Fruit fly (Drosophila melanogaster) whole organism, pupa: Measurements from ENCODE around the gene RabX4.
A peak's percentile ranks its signal among the peaks of the same experiment; 100 is the strongest.

Experiments used
- CG10348 ChIP-seq: fragments of 200-800 bp; sonication (Bioruptor generic); IDR thresholded peaks from 2 replicates; pipeline ENCODE4 v1.3.6; 2022; ENCODE audit warnings: missing biosample characterization, missing genetic modification characterization
- CG12605 ChIP-seq: fragments of 200-800 bp; sonication (Bioruptor generic); IDR thresholded peaks from 2 replicates; pipeline ENCODE4 v1.3.6; 2022; ENCODE audit warnings: missing biosample characterization, missing genetic modification characterization
- CG13204 ChIP-seq: fragments of 200-800 bp; sonication (Bioruptor generic); optimal IDR thresholded peaks from 2 replicates; lab custom pipeline; 2018; ENCODE audit warnings: missing biosample characterization, mild to moderate bottlenecking, missing genetic modification characterization, moderate library complexity
- CG14655 ChIP-seq: fragments of 200-800 bp; sonication (Bioruptor generic); optimal IDR thresholded peaks from 3 replicates; lab custom pipeline; 2017; ENCODE audit warnings: mild to moderate bottlenecking, missing biosample characterization, missing genetic modification reagents, missing genetic modification characterization
- CG15710 ChIP-seq: fragments of 200-800 bp; sonication (Bioruptor generic); optimal IDR thresholded peaks from 2 replicates; lab custom pipeline; 2018; ENCODE audit warnings: missing biosample characterization, mild to moderate bottlenecking, missing genetic modification characterization, moderate library complexity
- CG17806 ChIP-seq: fragments of 200-800 bp; sonication (Bioruptor generic); optimal IDR thresholded peaks from 2 replicates; lab custom pipeline; 2018; ENCODE audit warnings: missing biosample characterization, mild to moderate bottlenecking, missing genetic modification characterization, moderate library complexity
- CG32121 ChIP-seq: fragments of 200-800 bp; sonication (Bioruptor generic); IDR thresholded peaks from 2 replicates; pipeline ENCODE4 v1.3.6; 2022; ENCODE audit warnings: missing biosample characterization, missing genetic modification characterization
- CG34367 ChIP-seq: fragments of 200-800 bp; sonication (Bioruptor generic); optimal IDR thresholded peaks from 2 replicates; lab custom pipeline; 2018; ENCODE audit warnings: missing biosample characterization, mild to moderate bottlenecking, missing genetic modification characterization
- CG4496 ChIP-seq: fragments of 200-800 bp; sonication (Bioruptor generic); IDR thresholded peaks from 3 replicates; pipeline ENCODE4 v1.3.6; 2022; ENCODE audit warnings: missing biosample characterization, missing genetic modification characterization
- CG8159 ChIP-seq: fragments of 200-800 bp; sonication (Bioruptor generic); optimal IDR thresholded peaks from 3 replicates; lab custom pipeline; 2018; ENCODE audit warnings: missing biosample characterization, mild to moderate bottlenecking, missing genetic modification characterization, moderate library complexity
- CG8301 ChIP-seq: fragments of 200-800 bp; sonication (Bioruptor generic); optimal IDR thresholded peaks from 2 replicates; lab custom pipeline; 2018; ENCODE audit warnings: missing biosample characterization, mild to moderate bottlenecking, missing genetic modification characterization
- CG9948 ChIP-seq: fragments of 200-800 bp; sonication (Bioruptor generic); optimal IDR thresholded peaks from 2 replicates; lab custom pipeline; 2018; ENCODE audit warnings: missing biosample characterization, mild to moderate bottlenecking, missing genetic modification characterization, moderate library complexity
- D1 ChIP-seq: fragments of 200-800 bp; sonication (Bioruptor generic); optimal IDR thresholded peaks from 2 replicates; lab custom pipeline; 2018; ENCODE audit warnings: missing biosample characterization, mild to moderate bottlenecking, missing genetic modification characterization, moderate library complexity
- EcR ChIP-seq: fragments of 200-800 bp; sonication (Bioruptor generic); optimal IDR thresholded peaks from 3 replicates; lab custom pipeline; 2019; ENCODE audit warnings: missing biosample characterization, missing genetic modification characterization, mild to moderate bottlenecking, moderate library complexity, missing genetic modification reagents
- Ets98B ChIP-seq: fragments of 200-800 bp; sonication (Bioruptor generic); IDR thresholded peaks from 2 replicates; pipeline ENCODE4 v1.3.6; 2022; ENCODE audit warnings: missing biosample characterization, missing genetic modification characterization
- Pif1A ChIP-seq: fragments of 200-800 bp; sonication (Bioruptor generic); optimal IDR thresholded peaks from 3 replicates; lab custom pipeline; 2016; ENCODE audit warnings: missing biosample characterization, missing genetic modification characterization
- Pif1B ChIP-seq: fragments of 200-800 bp; sonication (Bioruptor generic); optimal IDR thresholded peaks from 3 replicates; lab custom pipeline; 2016; ENCODE audit warnings: missing biosample characterization, missing genetic modification characterization
- Snoo ChIP-seq: fragments of 200-800 bp; sonication (Bioruptor generic); optimal IDR thresholded peaks from 3 replicates; lab custom pipeline; 2017; ENCODE audit warnings: missing biosample characterization, mild to moderate bottlenecking, missing genetic modification characterization, inconsistent platforms
- fd96Ca ChIP-seq: fragments of 200-800 bp; sonication (Bioruptor generic); IDR thresholded peaks from 3 replicates; pipeline ENCODE4 v1.3.6; 2022; ENCODE audit warnings: missing biosample characterization, missing genetic modification characterization
- gl ChIP-seq: fragments of 200-800 bp; sonication (Bioruptor generic); optimal IDR thresholded peaks from 2 replicates; lab custom pipeline; 2018; ENCODE audit warnings: missing biosample characterization, mild to moderate bottlenecking, missing genetic modification characterization
- rn ChIP-seq: fragments of 200-800 bp; sonication (Bioruptor generic); IDR thresholded peaks from 2 replicates; pipeline ENCODE4 v1.3.6; 2022; ENCODE audit warnings: missing biosample characterization, missing genetic modification characterization

Gene RabX4

DNA sequence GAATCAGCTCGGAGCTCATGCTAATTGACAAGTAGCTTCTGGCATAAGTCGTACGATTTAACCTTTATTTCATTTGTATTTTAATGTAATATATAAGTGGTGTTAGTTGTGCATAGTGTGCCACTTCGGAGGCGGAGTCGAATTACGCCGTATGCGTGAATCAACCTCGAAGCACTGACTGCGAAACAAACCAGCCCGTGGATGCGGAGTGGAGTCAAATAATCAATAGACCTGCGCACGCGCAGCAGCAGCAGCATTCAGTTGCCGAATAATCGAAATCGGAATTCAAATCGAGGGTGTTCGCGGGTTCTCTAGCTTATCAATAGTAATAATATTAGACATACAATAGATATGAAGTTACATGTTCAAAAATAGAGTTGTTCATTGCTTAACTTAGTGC lies at the start of gene RabX4:
Gene RabX4 (minus strand): TSS at position 176 of the 400 bp plus-strand sequence.
- TF ChIP-seq Ets98B (GFP tag; lab: Robert Waterston, UW) (no peak), CG34367 (tag; lab: Kevin White, UChicago) (no peak), CG17806 (no peak), CG13204 (GFP tag; lab: Kevin White, UChicago) (no peak), CG12605 (GFP tag; lab: Robert Waterston, UW) (no peak), CG4496 (no peak), CG15710 (no peak), rn (GFP tag; lab: Robert Waterston, UW) (no peak), fd96Ca (GFP tag; lab: Robert Waterston, UW) (no peak), Pif1A (GFP tag; lab: Kevin White, UChicago) (no peak), gl (tag; lab: Kevin White, UChicago) (no peak), D1 (tag; lab: Kevin White, UChicago) (no peak)

DNA sequence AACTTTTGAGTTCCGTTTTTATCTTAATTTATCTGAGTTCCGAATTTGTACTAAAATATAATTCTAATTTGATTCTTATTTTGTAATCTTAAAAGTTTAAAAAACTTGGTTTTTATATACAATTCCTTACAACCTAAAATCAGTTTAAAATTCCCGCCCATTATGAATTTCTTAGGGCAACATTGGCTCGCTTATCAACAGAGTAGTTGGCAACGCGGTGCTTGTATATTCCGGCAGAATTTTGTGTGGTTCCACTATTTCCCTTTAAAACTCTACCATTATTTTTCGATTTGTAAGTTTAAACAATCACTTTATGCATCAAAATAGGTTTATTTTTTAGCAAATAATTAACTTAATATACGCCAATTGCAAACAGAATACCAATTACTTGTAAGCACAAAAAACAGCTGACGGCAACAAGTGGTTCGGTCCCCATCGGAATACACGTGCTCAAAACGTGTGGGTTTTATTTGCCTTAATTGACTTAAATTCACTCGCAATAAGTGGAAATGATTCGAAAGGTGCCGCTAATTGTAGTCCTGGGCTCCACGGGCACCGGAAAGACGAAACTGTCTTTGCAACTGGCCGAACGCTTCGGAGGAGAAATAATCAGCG lies 48.7 kb upstream of the RabX4 start, which contains the start of the genes CG11089 and CG31381:
Gene CG11089 (plus strand): TSS at position 203 of the 615 bp plus-strand sequence.
Gene CG31381 (plus strand): TSS at position 203 of the 615 bp plus-strand sequence.
- no peak for TF ChIP-seq Pif1A (GFP tag; lab: Kevin White, UChicago)
- no peak for TF ChIP-seq gl (tag; lab: Kevin White, UChicago)
- no peak for TF ChIP-seq CG13204 (GFP tag; lab: Kevin White, UChicago)
- TF ChIP-seq Ets98B (GFP tag; lab: Robert Waterston, UW) = no peak
- TF ChIP-seq CG32121 (GFP tag; lab: Robert Waterston, UW) = no peak
- TF ChIP-seq CG8159 = no peak
- peak; percentile 13 for TF ChIP-seq CG17806
- no peak for TF ChIP-seq CG9948 (tag; lab: Kevin White, UChicago)
- no peak for TF ChIP-seq Pif1B
- TF ChIP-seq, all 21 proteins: peak for 1

DNA sequence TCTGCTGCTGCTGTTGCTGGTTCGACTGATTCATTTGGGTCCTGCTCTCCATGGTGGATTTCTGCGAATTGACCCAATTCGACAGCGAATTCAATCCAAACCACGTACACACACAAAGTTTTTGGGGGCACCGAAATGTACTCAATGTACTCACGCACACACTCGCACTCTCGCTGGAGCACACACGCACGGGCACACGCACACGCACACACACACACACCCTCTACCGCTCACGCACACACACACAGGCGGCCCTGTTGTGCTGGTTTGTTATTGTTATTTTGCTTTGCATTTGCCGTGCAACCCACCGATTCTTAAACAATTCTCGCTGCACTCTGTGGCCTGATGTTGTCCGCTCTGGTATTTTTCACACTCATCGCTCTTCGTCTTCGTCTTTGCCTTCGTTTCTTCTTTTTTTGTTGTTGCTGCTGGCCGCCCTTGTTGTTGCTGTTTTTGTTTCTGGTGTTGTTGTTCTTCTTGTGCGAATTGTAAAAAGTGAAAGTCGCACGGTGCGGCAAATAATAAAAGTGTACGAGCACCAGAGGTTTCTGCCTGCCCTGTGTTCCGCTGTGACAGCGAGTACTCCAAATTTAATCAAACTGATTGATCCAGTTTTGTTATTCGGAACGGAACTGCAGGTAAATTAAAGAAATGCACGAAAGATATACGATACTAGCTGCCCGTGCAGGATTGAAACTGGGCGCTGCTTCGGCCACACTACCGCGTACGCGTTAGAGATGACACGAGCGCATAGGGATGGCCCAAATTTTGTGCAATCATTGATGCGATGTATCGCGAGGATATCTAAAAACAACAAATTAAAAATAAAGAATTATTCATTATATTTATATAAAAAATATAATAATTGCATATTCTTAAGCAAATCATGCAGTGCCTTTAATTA lies 48.0 kb upstream of the RabX4 start, which contains the start of gene CG3744:
Gene CG3744 (minus strand): TSS at position 716 of the 904 bp plus-strand sequence.
- TF ChIP-seq Pif1A (GFP tag; lab: Kevin White, UChicago) (no peak), fd96Ca (GFP tag; lab: Robert Waterston, UW) (peak; percentile 93), CG9948 (tag; lab: Kevin White, UChicago) (peak; percentile 75), CG17806 (peak; percentile 81), CG4496 (peak; percentile 95), CG14655 (GFP tag; lab: Kevin White, UChicago) (no peak), CG32121 (GFP tag; lab: Robert Waterston, UW) (peak; percentile 90), CG10348 (GFP tag; lab: Robert Waterston, UW) (peak; percentile 67), CG15710 (peak; percentile 81), CG8301 (peak; percentile 74), D1 (tag; lab: Kevin White, UChicago) (no peak), gl (tag; lab: Kevin White, UChicago) (peak; percentile 8), Snoo (peak; percentile 83), CG34367 (tag; lab: Kevin White, UChicago) (peak; percentile 64), Pif1B (peak; percentile 66), EcR (GFP tag; lab: Kevin White, UChicago) (no peak), CG13204 (GFP tag; lab: Kevin White, UChicago) (peak; percentile 70), CG8159 (peak; percentile 80), CG12605 (GFP tag; lab: Robert Waterston, UW) (peak; percentile 54; the same call in 1 of the 2 replicates), Ets98B (GFP tag; lab: Robert Waterston, UW) (peak; percentile 94), rn (GFP tag; lab: Robert Waterston, UW) (peak; percentile 76)

DNA sequence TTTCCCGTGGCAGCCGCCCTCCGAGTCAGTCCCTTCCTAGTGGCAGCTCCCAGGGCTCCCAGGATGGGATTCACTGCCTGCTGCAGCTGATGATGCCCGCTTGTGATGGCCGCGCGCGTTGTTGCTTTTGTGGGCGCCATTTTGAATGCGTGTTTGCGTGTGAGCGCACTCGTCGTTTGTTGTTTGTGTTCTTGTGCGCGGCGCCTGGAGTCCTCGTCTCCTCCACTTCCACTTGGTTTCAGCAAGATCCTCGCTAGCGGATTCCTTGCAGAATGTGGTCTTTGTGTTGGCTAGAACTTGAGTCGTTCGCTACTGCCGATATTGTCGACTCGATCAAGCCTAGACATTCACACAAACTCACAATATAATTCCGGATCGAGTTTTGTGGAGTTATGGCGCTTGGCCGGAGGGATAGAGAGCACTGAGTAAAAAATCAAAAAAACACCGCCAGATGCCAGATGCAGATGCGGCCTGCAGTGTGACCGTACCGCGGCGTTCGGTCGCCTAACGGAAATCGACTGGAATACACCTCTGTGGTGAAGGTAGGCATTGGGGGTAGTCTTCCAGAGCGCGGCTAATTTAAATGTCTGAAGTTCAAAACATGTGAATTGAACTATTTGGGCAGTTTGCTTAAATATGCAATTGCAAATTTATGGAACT lies 42.3 kb upstream of the RabX4 start, which contains the start of gene CycB3:
Gene CycB3 (minus strand): TSS at position 428 of the 660 bp plus-strand sequence.
- TF ChIP-seq CG14655 (GFP tag; lab: Kevin White, UChicago) (no peak), CG8301 (no peak), gl (tag; lab: Kevin White, UChicago) (peak; percentile 10), CG17806 (no peak), Snoo (peak; percentile 33), Pif1B (no peak), EcR (GFP tag; lab: Kevin White, UChicago) (peak; percentile 2), CG4496 (no peak), CG34367 (tag; lab: Kevin White, UChicago) (no peak), CG32121 (GFP tag; lab: Robert Waterston, UW) (no peak), CG13204 (GFP tag; lab: Kevin White, UChicago) (peak; percentile 14), CG15710 (no peak), Pif1A (GFP tag; lab: Kevin White, UChicago) (no peak), CG12605 (GFP tag; lab: Robert Waterston, UW) (no peak)

DNA sequence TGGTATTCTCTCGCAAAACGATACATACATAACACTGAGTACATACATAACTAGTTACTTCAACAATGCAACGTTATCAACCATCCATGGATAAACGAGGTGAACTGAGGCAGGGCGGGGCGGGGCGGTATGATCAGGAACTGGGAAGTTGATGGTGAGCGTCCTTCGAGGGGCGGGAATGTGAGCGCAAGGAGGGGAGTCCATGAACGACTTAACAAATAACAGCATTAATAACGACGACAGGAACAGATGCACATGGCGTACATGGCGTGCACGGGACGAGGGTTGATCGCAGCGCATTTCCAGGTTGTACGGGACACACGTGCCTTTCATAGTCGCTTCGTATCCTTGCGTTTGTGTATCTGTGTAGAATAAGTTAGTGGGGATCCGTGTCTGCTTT lies 39.7 kb upstream of the RabX4 start:
- TF ChIP-seq CG8159 (no peak), CG4496 (no peak), D1 (tag; lab: Kevin White, UChicago) (no peak), fd96Ca (GFP tag; lab: Robert Waterston, UW) (no peak), CG32121 (GFP tag; lab: Robert Waterston, UW) (no peak), CG10348 (GFP tag; lab: Robert Waterston, UW) (no peak), gl (tag; lab: Kevin White, UChicago) (no peak), CG9948 (tag; lab: Kevin White, UChicago) (no peak), Ets98B (GFP tag; lab: Robert Waterston, UW) (no peak), Snoo (no peak)
